Worm (Caenorhabditis elegans) whole organism, L3 larva: ENCODE measurements around the gene F54D5.5.

Source experiments
- R02D3.7 ChIP-seq: fragments of 150-350 bp; optimal IDR thresholded peaks from 2 replicates; lab custom pipeline; 2014; ENCODE audit warnings: missing biosample characterization, missing genetic modification characterization
- ZK546.5 ChIP-seq: sonication (generic microtip); optimal IDR thresholded peaks from 2 replicates; lab custom pipeline; 2017; ENCODE audit warnings: missing biosample characterization, missing genetic modification characterization
- ama-1 ChIP-seq: fragments of 150-350 bp; optimal IDR thresholded peaks from 2 replicates; lab custom pipeline; 2018
- ceh-82 ChIP-seq: fragments of 150-350 bp; optimal IDR thresholded peaks from 2 replicates; lab custom pipeline; 2014; ENCODE audit warnings: missing biosample characterization, missing genetic modification characterization
- ceh-9 ChIP-seq: sonication (generic microtip); optimal IDR thresholded peaks from 2 replicates; lab custom pipeline; 2018; ENCODE audit warnings: missing biosample characterization, missing genetic modification characterization
- daf-12 ChIP-seq: fragments of 150-350 bp; optimal IDR thresholded peaks from 2 replicates; lab custom pipeline; 2014; ENCODE audit warnings: missing biosample characterization, missing genetic modification reagents, missing genetic modification characterization
- egl-27 ChIP-seq: sonication (generic microtip); optimal IDR thresholded peaks from 4 replicates; lab custom pipeline; 2017; ENCODE audit warnings: missing biosample characterization, missing genetic modification reagents, missing genetic modification characterization
- egl-5 ChIP-seq: fragments of 150-350 bp; optimal IDR thresholded peaks from 2 replicates; lab custom pipeline; 2017; ENCODE audit warnings: missing biosample characterization, missing genetic modification reagents, missing genetic modification characterization, inconsistent platforms
- elt-1 ChIP-seq: fragments of 150-350 bp; optimal IDR thresholded peaks from 2 replicates; lab custom pipeline; 2014; ENCODE audit warnings: missing biosample characterization, missing genetic modification characterization
- eor-1 ChIP-seq, 2 experiments: fragments of 150-350 bp; optimal IDR thresholded peaks; 2 replicates each; lab custom pipeline; 2014 to 2018; ENCODE audit warnings: missing biosample characterization in 2 of 2, missing genetic modification characterization in 2 of 2
- fkh-2 ChIP-seq: fragments of 150-350 bp; optimal IDR thresholded peaks from 2 replicates; lab custom pipeline; 2014; ENCODE audit warnings: missing biosample characterization, missing genetic modification reagents, missing genetic modification characterization
- fos-1 ChIP-seq: fragments of 150-350 bp; optimal IDR thresholded peaks from 2 replicates; lab custom pipeline; 2014; ENCODE audit warnings: missing biosample characterization, missing genetic modification characterization
- jun-1 ChIP-seq: fragments of 150-350 bp; optimal IDR thresholded peaks from 2 replicates; lab custom pipeline; 2014; ENCODE audit warnings: missing biosample characterization, missing genetic modification reagents, missing genetic modification characterization
- lsy-12 ChIP-seq: sonication (generic microtip); optimal IDR thresholded peaks from 2 replicates; lab custom pipeline; 2016; ENCODE audit warnings: mild to moderate bottlenecking, missing genetic modification characterization, missing compliant biosample characterization
- mdl-1 ChIP-seq: fragments of 150-350 bp; optimal IDR thresholded peaks from 2 replicates; lab custom pipeline; 2014; ENCODE audit warnings: missing biosample characterization, missing genetic modification characterization
- mml-1 ChIP-seq: fragments of 150-350 bp; sonication (generic microtip); optimal IDR thresholded peaks from 3 replicates; lab custom pipeline; 2014; ENCODE audit warnings: missing biosample characterization, missing genetic modification characterization
- nhr-11 ChIP-seq: fragments of 150-350 bp; optimal IDR thresholded peaks from 2 replicates; lab custom pipeline; 2014; ENCODE audit warnings: missing biosample characterization, missing genetic modification characterization
- nhr-12 ChIP-seq: fragments of 150-350 bp; optimal IDR thresholded peaks from 2 replicates; lab custom pipeline; 2014; ENCODE audit warnings: missing biosample characterization, missing genetic modification characterization
- nhr-23 ChIP-seq: fragments of 150-350 bp; optimal IDR thresholded peaks from 2 replicates; lab custom pipeline; 2014; ENCODE audit warnings: missing biosample characterization, missing genetic modification reagents, missing genetic modification characterization
- nhr-43 ChIP-seq: sonication (generic microtip); optimal IDR thresholded peaks from 2 replicates; lab custom pipeline; 2016; ENCODE audit warnings: mild to moderate bottlenecking, missing genetic modification characterization, missing compliant biosample characterization; ENCODE audit not compliant: poor library complexity, severe bottlenecking
- nhr-76 ChIP-seq: fragments of 150-350 bp; sonication (generic microtip); optimal IDR thresholded peaks from 5 replicates; lab custom pipeline; 2014; ENCODE audit warnings: missing biosample characterization, missing genetic modification characterization
- pha-4 ChIP-seq: fragments of 150-350 bp; optimal IDR thresholded peaks from 2 replicates; lab custom pipeline; 2014; ENCODE audit warnings: missing biosample characterization, missing genetic modification reagents, missing genetic modification characterization
- pqm-1 ChIP-seq: fragments of 150-350 bp; optimal IDR thresholded peaks from 2 replicates; lab custom pipeline; 2017; ENCODE audit warnings: missing biosample characterization, missing genetic modification characterization, inconsistent platforms
- skn-1 ChIP-seq: fragments of 150-350 bp; optimal IDR thresholded peaks from 2 replicates; lab custom pipeline; 2014; ENCODE audit warnings: missing biosample characterization, missing genetic modification characterization
- snpc-4 ChIP-seq: fragments of 150-350 bp; optimal IDR thresholded peaks from 2 replicates; lab custom pipeline; 2014; ENCODE audit warnings: missing biosample characterization, missing genetic modification characterization
- tbx-2 ChIP-seq: sonication (generic microtip); optimal IDR thresholded peaks from 2 replicates; lab custom pipeline; 2016; ENCODE audit warnings: mild to moderate bottlenecking, missing genetic modification characterization, missing compliant biosample characterization
- unc-39 ChIP-seq: sonication (generic microtip); optimal IDR thresholded peaks from 4 replicates; lab custom pipeline; 2017; ENCODE audit warnings: missing biosample characterization, missing genetic modification characterization
- zag-1 ChIP-seq: fragments of 150-350 bp; optimal IDR thresholded peaks from 2 replicates; lab custom pipeline; 2014; ENCODE audit warnings: missing biosample characterization, missing genetic modification characterization
- ztf-11 ChIP-seq: fragments of 150-350 bp; optimal IDR thresholded peaks from 2 replicates; lab custom pipeline; 2014; ENCODE audit warnings: missing biosample characterization, missing genetic modification characterization
- ztf-4 ChIP-seq: fragments of 150-350 bp; optimal IDR thresholded peaks from 2 replicates; lab custom pipeline; 2014; ENCODE audit warnings: missing biosample characterization, missing genetic modification characterization

F54D5.5 gene

DNA sequence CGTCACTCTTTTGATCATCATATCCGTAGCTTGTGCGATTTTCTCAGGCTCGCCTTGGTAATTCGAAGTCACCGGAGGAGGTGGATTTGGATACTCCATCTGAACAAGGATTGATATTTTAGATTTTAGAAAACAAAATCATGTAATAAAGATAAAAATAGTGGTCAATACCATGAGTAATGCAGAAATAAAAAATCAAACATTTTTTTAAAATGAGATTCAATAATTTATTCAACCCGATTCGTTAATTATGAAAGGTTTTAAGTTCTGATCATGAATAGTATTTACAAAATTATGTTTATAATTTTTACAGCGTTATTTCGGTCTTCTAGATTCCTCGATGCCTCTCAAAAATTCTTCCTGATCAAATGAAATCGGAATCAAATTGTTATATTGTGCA lies 33.1 kb downstream of the F54D5.5 start, which contains the start of gene mdt-8:
TSS of gene mdt-8 (minus strand) at position 101 of the 400 bp plus-strand sequence.
- TF ChIP-seq ztf-11 (tag; lab: Kevin White, UChicago) (no peak), nhr-11 (tag; lab: Kevin White, UChicago) (no peak), ama-1 (lab: Kevin White, UChicago) (no peak), elt-1 (tag; lab: Kevin White, UChicago) (no peak), egl-5 (tag; lab: Kevin White, UChicago) (no peak), ztf-4 (tag; lab: Kevin White, UChicago) (no peak), lsy-12 (no peak), mdl-1 (tag; lab: Kevin White, UChicago) (no peak), eor-1 (tag; optimal IDR thresholded peaks at IDR 0.05; lab: Kevin White, UChicago) (no peak), nhr-76 (no peak), zag-1 (no peak), nhr-43 (no peak), unc-39 (no peak), nhr-23 (no peak)

DNA sequence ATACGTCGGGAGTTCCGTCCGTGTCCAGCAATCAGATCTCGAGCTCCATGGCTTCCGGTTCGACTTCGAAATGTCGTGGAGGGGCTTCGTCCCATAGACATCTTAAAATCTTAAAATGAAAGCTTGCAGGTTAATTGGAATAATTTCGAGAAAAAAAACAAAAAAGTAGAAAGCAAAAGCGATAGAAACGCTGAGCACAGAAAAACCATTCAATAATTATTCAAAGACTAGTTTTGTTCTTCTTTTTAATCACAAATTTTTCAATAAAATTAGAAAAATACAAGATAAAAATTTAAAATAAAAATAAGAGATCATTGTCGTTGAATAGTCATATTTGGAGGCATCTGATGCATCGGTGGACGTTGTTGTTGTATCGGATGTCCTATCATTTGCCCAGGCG lies 39.9 kb downstream of the F54D5.5 start, which contains the start of gene age-1:
TSS of gene age-1 (minus strand) at position 101 of the 400 bp plus-strand sequence.
- no peak for TF ChIP-seq mml-1 (tag; lab: Kevin White, UChicago)
- TF ChIP-seq pha-4 (tag; lab: Kevin White, UChicago), result no peak
- TF ChIP-seq daf-12 (tag; lab: Kevin White, UChicago), result no peak
- TF ChIP-seq snpc-4 (tag; lab: Kevin White, UChicago), result no peak

DNA sequence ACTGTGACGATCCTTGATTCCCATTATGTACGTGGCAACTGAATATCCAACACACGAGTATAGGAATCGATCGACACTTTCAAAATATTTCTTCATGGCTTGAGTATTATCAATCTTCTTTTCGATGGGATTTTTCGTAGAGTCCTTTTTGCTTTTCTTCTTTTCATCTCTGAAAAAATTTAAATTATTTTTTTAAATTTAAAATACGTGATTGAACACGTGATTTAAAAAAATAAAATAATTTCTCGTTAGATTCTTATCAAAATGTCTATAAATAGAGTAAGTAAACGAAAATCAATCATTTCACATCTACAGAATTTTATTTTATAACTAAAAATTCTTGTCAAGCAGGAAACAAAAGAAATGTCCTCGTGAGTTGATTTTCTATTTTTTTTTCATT lies 45.5 kb downstream of the F54D5.5 start, which contains the start of gene Y62F5A.10:
TSS of gene Y62F5A.10 (plus strand) at position 301 of the 400 bp plus-strand sequence.
- no peak for TF ChIP-seq ztf-11 (tag; lab: Kevin White, UChicago)
- no peak for TF ChIP-seq R02D3.7 (tag; lab: Kevin White, UChicago)
- TF ChIP-seq skn-1, result no peak
- TF ChIP-seq pqm-1 (tag; lab: Kevin White, UChicago), result no peak
- no peak for TF ChIP-seq mml-1 (tag; lab: Kevin White, UChicago)

DNA sequence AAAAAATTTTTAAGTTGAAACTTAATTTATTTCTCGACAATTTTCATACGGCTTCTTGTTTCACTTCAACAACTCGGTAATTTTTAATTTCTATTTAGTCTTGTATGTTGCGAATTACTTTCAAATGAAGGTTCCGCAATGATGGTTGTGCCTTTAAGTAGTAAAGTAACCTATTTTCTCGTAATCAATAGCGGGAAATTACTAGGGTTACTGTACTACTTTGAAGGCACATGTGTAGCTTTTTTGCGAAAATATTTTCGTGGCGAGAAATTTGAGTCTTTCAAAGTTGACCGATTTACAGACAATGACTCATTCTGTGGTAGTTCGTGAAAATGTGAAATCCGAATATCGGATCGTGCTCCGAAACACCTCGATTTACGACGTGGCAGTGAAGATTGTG lies 48.6 kb downstream of the F54D5.5 start, which contains the start of gene B0334.10:
TSS of gene B0334.10 (plus strand) at position 301 of the 400 bp plus-strand sequence.
- TF ChIP-seq eor-1 (tag; optimal IDR thresholded peaks at IDR 0.05; lab: Kevin White, UChicago), result no peak
- TF ChIP-seq ceh-82 (tag; lab: Kevin White, UChicago), result no peak
- TF ChIP-seq nhr-23, result no peak
- TF ChIP-seq snpc-4 (tag; lab: Kevin White, UChicago), result no peak
- TF ChIP-seq fkh-2 (tag; lab: Kevin White, UChicago), result no peak
- TF ChIP-seq ceh-9 (tag; lab: Kevin White, UChicago), result no peak
- TF ChIP-seq unc-39, result no peak
- no peak for TF ChIP-seq ztf-4 (tag; lab: Kevin White, UChicago)
- TF ChIP-seq nhr-43, result no peak
- TF ChIP-seq jun-1 (tag; lab: Kevin White, UChicago), result no peak
- TF ChIP-seq tbx-2 (tag; lab: Kevin White, UChicago), result no peak
- no peak for TF ChIP-seq fos-1 (tag; lab: Kevin White, UChicago)
- TF ChIP-seq egl-27 (tag; lab: Kevin White, UChicago), result no peak
- no peak for TF ChIP-seq ZK546.5

DNA sequence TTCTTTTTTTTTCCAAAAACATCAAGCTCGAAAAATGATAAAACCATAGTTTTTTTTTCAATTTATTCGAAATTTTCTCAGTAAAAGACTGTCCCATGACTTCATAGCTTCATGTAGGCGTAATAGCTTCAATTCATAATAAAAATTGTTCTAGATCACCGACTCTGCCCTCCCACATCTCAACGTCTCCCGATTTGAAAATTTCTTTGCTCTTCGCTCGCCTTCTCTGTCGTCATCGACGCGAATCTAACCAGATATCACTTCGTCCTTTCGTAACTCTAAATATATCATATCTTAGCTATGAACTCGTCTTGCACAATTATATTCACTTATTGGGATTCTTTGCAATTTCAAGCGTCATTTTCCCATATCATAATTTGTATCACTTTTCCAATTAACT lies 52.0 kb downstream of the F54D5.5 start, which contains the start of gene srh-44:
TSS of gene srh-44 (plus strand) at position 301 of the 400 bp plus-strand sequence.
- TF ChIP-seq daf-12 (tag; lab: Kevin White, UChicago) (no peak), unc-39 (no peak), nhr-76 (no peak), pha-4 (tag; lab: Kevin White, UChicago) (no peak), nhr-12 (tag; lab: Kevin White, UChicago) (no peak), ama-1 (lab: Kevin White, UChicago) (no peak), egl-27 (tag; lab: Kevin White, UChicago) (no peak)
- TF ChIP-seq, all 47 proteins: peak for 0
